Fruit fly (Drosophila melanogaster) whole organism, embryonic: ENCODE data around the gene HP5.

Source experiments
- Abd-B ChIP-seq: fragments of 200-800 bp; sonication (Bioruptor generic); optimal IDR thresholded peaks from 2 replicates; lab custom pipeline; 2018; ENCODE audit warnings: missing biosample characterization, mild to moderate bottlenecking, missing genetic modification characterization, moderate library complexity
- Antp ChIP-seq: fragments of 200-800 bp; sonication (Bioruptor generic); optimal IDR thresholded peaks from 3 replicates; lab custom pipeline; 2016; ENCODE audit warnings: missing biosample characterization, missing genetic modification characterization
- Bteb2 ChIP-seq: fragments of 200-800 bp; sonication (Bioruptor generic); optimal IDR thresholded peaks from 2 replicates; lab custom pipeline; 2016; ENCODE audit warnings: missing biosample characterization, missing genetic modification characterization
- CG10321 ChIP-seq: fragments of 200-800 bp; sonication (Bioruptor generic); IDR thresholded peaks from 2 replicates; pipeline ENCODE4 v1.3.6; 2022; ENCODE audit warnings: missing biosample characterization, missing genetic modification characterization
- CG10366 ChIP-seq: fragments of 200-800 bp; sonication (Bioruptor generic); IDR thresholded peaks from 2 replicates; pipeline ENCODE4 v1.3.6; 2022; ENCODE audit warnings: missing biosample characterization, missing genetic modification characterization
- CG14667 ChIP-seq: fragments of 200-800 bp; sonication (Bioruptor generic); IDR thresholded peaks from 2 replicates; pipeline ENCODE4 v1.3.6; 2022; ENCODE audit warnings: missing biosample characterization, missing genetic modification characterization
- CG15479 ChIP-seq: fragments of 200-800 bp; sonication (Bioruptor generic); optimal IDR thresholded peaks from 3 replicates; lab custom pipeline; 2019; ENCODE audit warnings: missing biosample characterization, mild to moderate bottlenecking, missing genetic modification characterization, moderate library complexity
- CG16815 ChIP-seq: fragments of 200-800 bp; sonication (Bioruptor generic); optimal IDR thresholded peaks from 3 replicates; lab custom pipeline; 2017; ENCODE audit warnings: missing biosample characterization, mild to moderate bottlenecking, missing genetic modification characterization
- CG17186 ChIP-seq: fragments of 200-800 bp; sonication (Bioruptor generic); optimal IDR thresholded peaks from 3 replicates; lab custom pipeline; 2017; ENCODE audit warnings: missing biosample characterization, missing genetic modification reagents, missing genetic modification characterization
- CG2202 ChIP-seq: fragments of 200-800 bp; sonication (Bioruptor generic); optimal IDR thresholded peaks from 2 replicates; lab custom pipeline; 2018; ENCODE audit warnings: missing biosample characterization, mild to moderate bottlenecking, missing genetic modification characterization
- CG30020 ChIP-seq: fragments of 200-800 bp; optimal IDR thresholded peaks from 2 replicates; lab custom pipeline; 2019; ENCODE audit warnings: missing biosample characterization, mild to moderate bottlenecking, missing genetic modification characterization, moderate library complexity
- CG33557 ChIP-seq: fragments of 200-800 bp; sonication (Bioruptor generic); optimal IDR thresholded peaks from 2 replicates; lab custom pipeline; 2019; ENCODE audit warnings: missing biosample characterization, mild to moderate bottlenecking, missing genetic modification characterization, moderate library complexity
- CG34224 ChIP-seq: fragments of 200-800 bp; sonication (Bioruptor generic); IDR thresholded peaks from 3 replicates; pipeline ENCODE4 v1.3.6; 2022; ENCODE audit warnings: missing biosample characterization, missing genetic modification characterization; ENCODE audit not compliant: partially characterized antibody
- CG34422 ChIP-seq: fragments of 200-800 bp; sonication (Bioruptor generic); IDR thresholded peaks from 3 replicates; pipeline ENCODE4 v1.3.6; 2022; ENCODE audit warnings: missing biosample characterization, missing genetic modification characterization
- CG6272 ChIP-seq: fragments of 200-800 bp; sonication (Bioruptor generic); IDR thresholded peaks from 2 replicates; pipeline ENCODE4 v1.3.6; 2022; ENCODE audit warnings: missing biosample characterization, missing genetic modification characterization
- CG6683 ChIP-seq: fragments of 200-800 bp; sonication (Bioruptor generic); optimal IDR thresholded peaks from 2 replicates; lab custom pipeline; 2017; ENCODE audit warnings: missing biosample characterization, mild to moderate bottlenecking, missing genetic modification characterization, missing genetic modification reagents
- CG6689 ChIP-seq: fragments of 200-800 bp; sonication (Bioruptor generic); IDR thresholded peaks from 2 replicates; pipeline ENCODE4 v1.3.6; 2022; ENCODE audit warnings: missing biosample characterization, missing genetic modification characterization
- CG7963 ChIP-seq: fragments of 200-800 bp; sonication (Bioruptor generic); IDR thresholded peaks from 3 replicates; pipeline ENCODE4 v1.3.6; 2022; ENCODE audit warnings: missing biosample characterization, missing genetic modification characterization; ENCODE audit not compliant: partially characterized antibody
- CG8281 ChIP-seq: fragments of 200-800 bp; sonication (Bioruptor generic); optimal IDR thresholded peaks from 2 replicates; lab custom pipeline; 2018; ENCODE audit warnings: missing biosample characterization, mild to moderate bottlenecking, missing genetic modification characterization, moderate library complexity
- CG8944 ChIP-seq: fragments of 200-800 bp; sonication (Bioruptor generic); optimal IDR thresholded peaks from 3 replicates; lab custom pipeline; 2016; ENCODE audit warnings: missing biosample characterization, missing genetic modification characterization
- CG9727 ChIP-seq: fragments of 200-800 bp; sonication (Bioruptor generic); optimal IDR thresholded peaks from 3 replicates; lab custom pipeline; 2017; ENCODE audit warnings: missing biosample characterization, mild to moderate bottlenecking, missing genetic modification characterization
- D19A ChIP-seq: fragments of 200-800 bp; optimal IDR thresholded peaks from 3 replicates; lab custom pipeline; 2019; ENCODE audit warnings: missing biosample characterization, mild to moderate bottlenecking, missing genetic modification characterization, moderate library complexity
- Dip2 ChIP-seq: fragments of 200-800 bp; sonication (Bioruptor generic); IDR thresholded peaks from 2 replicates; pipeline ENCODE4 v1.3.6; 2022; ENCODE audit warnings: missing biosample characterization, missing genetic modification characterization
- Fer3 ChIP-seq: fragments of 200-800 bp; sonication (Bioruptor generic); optimal IDR thresholded peaks from 2 replicates; lab custom pipeline; 2018; ENCODE audit warnings: missing biosample characterization, mild to moderate bottlenecking, missing genetic modification characterization, moderate library complexity
- GATAe ChIP-seq: fragments of 200-800 bp; sonication (Bioruptor generic); conservative IDR thresholded peaks from 2 replicates; pipeline ENCODE4 v1.3.6; 2022; ENCODE audit warnings: missing biosample characterization, missing genetic modification characterization
- HLH4C ChIP-seq: fragments of 200-800 bp; sonication (Bioruptor generic); IDR thresholded peaks from 3 replicates; pipeline ENCODE4 v1.3.6; 2022; ENCODE audit warnings: missing biosample characterization, missing genetic modification characterization; ENCODE audit not compliant: partially characterized antibody
- HLH54F ChIP-seq: fragments of 200-800 bp; sonication (Bioruptor generic); optimal IDR thresholded peaks from 3 replicates; lab custom pipeline; 2016; ENCODE audit warnings: missing biosample characterization, missing genetic modification characterization
- Hr51 ChIP-seq, 2 experiments: fragments of 200-800 bp; sonication (Bioruptor generic); optimal IDR thresholded peaks; 2 replicates in 1 of 2; 3 replicates in 1 of 2; lab custom pipeline; 2016 to 2018; ENCODE audit warnings: missing biosample characterization in 2 of 2, missing genetic modification characterization in 2 of 2, mild to moderate bottlenecking in 1 of 2, moderate library complexity in 1 of 2
- Lpt ChIP-seq: fragments of >200 bp; optimal IDR thresholded peaks from 2 replicates; lab custom pipeline; 2018; ENCODE audit warnings: missing biosample characterization, missing genetic modification characterization
- MESR4 ChIP-seq: fragments of 200-800 bp; sonication (Bioruptor generic); optimal IDR thresholded peaks from 2 replicates; lab custom pipeline; 2018; ENCODE audit warnings: missing biosample characterization, mild to moderate bottlenecking, missing genetic modification characterization, moderate library complexity
- Mad ChIP-seq: fragments of 200-800 bp; sonication (Bioruptor generic); optimal IDR thresholded peaks from 2 replicates; lab custom pipeline; 2016; ENCODE audit warnings: missing biosample characterization, missing genetic modification characterization
- NC2β ChIP-seq: fragments of 200-800 bp; sonication (Bioruptor generic); optimal IDR thresholded peaks from 2 replicates; lab custom pipeline; 2016; ENCODE audit warnings: missing biosample characterization, missing genetic modification characterization
- Rx ChIP-seq: fragments of 200-800 bp; sonication (Bioruptor generic); IDR thresholded peaks from 2 replicates; pipeline ENCODE4 v1.3.6; 2022; ENCODE audit warnings: missing biosample characterization, missing genetic modification characterization
- Scr ChIP-seq: fragments of 200-800 bp; sonication (Bioruptor generic); IDR thresholded peaks from 2 replicates; pipeline ENCODE4 v1.3.6; 2022; ENCODE audit warnings: missing biosample characterization, missing genetic modification characterization; ENCODE audit not compliant: partially characterized antibody
- TFAM ChIP-seq: fragments of 200-800 bp; sonication (Bioruptor generic); optimal IDR thresholded peaks from 2 replicates; lab custom pipeline; 2017; ENCODE audit warnings: missing biosample characterization, missing genetic modification characterization, inconsistent platforms
- Xbp1 ChIP-seq: fragments of 200-800 bp; sonication (Bioruptor generic); optimal IDR thresholded peaks from 3 replicates; lab custom pipeline; 2016; ENCODE audit warnings: missing biosample characterization, mild to moderate bottlenecking, missing genetic modification characterization
- ap ChIP-seq: fragments of 200-800 bp; sonication (Bioruptor generic); IDR thresholded peaks from 2 replicates; pipeline ENCODE4 v1.3.6; 2022; ENCODE audit warnings: missing biosample characterization, missing genetic modification characterization
- da ChIP-seq: fragments of 200-800 bp; sonication (Bioruptor generic); optimal IDR thresholded peaks from 2 replicates; lab custom pipeline; 2016; ENCODE audit warnings: missing biosample characterization, missing genetic modification characterization
- esg ChIP-seq: fragments of 200-800 bp; sonication (Bioruptor generic); conservative IDR thresholded peaks from 2 replicates; pipeline ENCODE4 v1.3.6; 2022; ENCODE audit warnings: missing biosample characterization, missing genetic modification characterization
- ewg ChIP-seq: fragments of 200-800 bp; sonication (Bioruptor generic); optimal IDR thresholded peaks from 3 replicates; lab custom pipeline; 2017; ENCODE audit warnings: mild to moderate bottlenecking, missing biosample characterization, missing genetic modification reagents, missing genetic modification characterization
- fru ChIP-seq: fragments of >200 bp; optimal IDR thresholded peaks from 2 replicates; lab custom pipeline; 2017
- ind ChIP-seq: fragments of 200-800 bp; sonication (Bioruptor generic); optimal IDR thresholded peaks from 3 replicates; lab custom pipeline; 2016; ENCODE audit warnings: missing biosample characterization, missing genetic modification characterization
- jigr1 ChIP-seq: fragments of 200-800 bp; sonication (Bioruptor generic); IDR thresholded peaks from 3 replicates; pipeline ENCODE4 v1.3.6; 2022; ENCODE audit warnings: missing biosample characterization, missing genetic modification characterization
- lab ChIP-seq: fragments of 200-800 bp; sonication (Bioruptor generic); optimal IDR thresholded peaks from 3 replicates; lab custom pipeline; 2017; ENCODE audit warnings: missing biosample characterization, missing genetic modification characterization, mild to moderate bottlenecking, moderate library complexity, missing genetic modification reagents
- luna ChIP-seq: fragments of 200-800 bp; sonication (Bioruptor generic); optimal IDR thresholded peaks from 2 replicates; lab custom pipeline; 2016; ENCODE audit warnings: missing biosample characterization, missing genetic modification characterization
- ranshi ChIP-seq: fragments of 200-800 bp; sonication (Bioruptor generic); IDR thresholded peaks from 2 replicates; pipeline ENCODE4 v1.3.6; 2022; ENCODE audit warnings: missing biosample characterization, missing genetic modification characterization
- salm ChIP-seq: fragments of 200-800 bp; sonication (Bioruptor generic); optimal IDR thresholded peaks from 2 replicates; lab custom pipeline; 2018; ENCODE audit warnings: missing biosample characterization, mild to moderate bottlenecking, missing genetic modification characterization
- sima ChIP-seq: fragments of 200-800 bp; sonication (Bioruptor generic); optimal IDR thresholded peaks from 2 replicates; lab custom pipeline; 2016; ENCODE audit warnings: missing biosample characterization, missing genetic modification characterization
- sr ChIP-seq: fragments of 200-800 bp; sonication (Bioruptor generic); IDR thresholded peaks from 3 replicates; pipeline ENCODE4 v1.3.6; 2022; ENCODE audit warnings: missing biosample characterization, missing genetic modification characterization
- zfh1 ChIP-seq: fragments of 200-800 bp; sonication (Bioruptor generic); IDR thresholded peaks from 3 replicates; pipeline ENCODE4 v1.3.6; 2022; ENCODE audit warnings: missing biosample characterization, missing genetic modification characterization

Gene HP5

dm6 chrX:11449476-11450119 is 5.0 kb upstream of the HP5 start (continued):
- TF ChIP-seq CG7963 (GFP tag; lab: Robert Waterston, UW): no peak
- peak; percentile 86 for TF ChIP-seq zfh1 (GFP tag; lab: Robert Waterston, UW)
- TF ChIP-seq Scr (GFP tag; lab: Robert Waterston, UW): no peak
- peak; percentile 91 for TF ChIP-seq CG34422 (GFP tag; lab: Robert Waterston, UW)
- peak; percentile 83 for TF ChIP-seq HLH54F
- TF ChIP-seq CG8944 (GFP tag; lab: Kevin White, UChicago): peak; percentile 81
- TF ChIP-seq CG8281 (tag; lab: Kevin White, UChicago): peak; percentile 59
- TF ChIP-seq HLH4C (GFP tag; lab: Robert Waterston, UW): no peak
- TF ChIP-seq CG10366: peak; percentile 86
- peak; percentile 71 for TF ChIP-seq CG6272
- TF ChIP-seq CG34224 (GFP tag; lab: Robert Waterston, UW): no peak
- TF ChIP-seq luna (GFP tag; lab: Kevin White, UChicago): peak; percentile 69
- TF ChIP-seq ewg (GFP tag; lab: Kevin White, UChicago): peak; percentile 64
- TF ChIP-seq CG14667: peak; percentile 85
- TF ChIP-seq CG33557: peak; percentile 50
- TF ChIP-seq Antp (GFP tag; lab: Kevin White, UChicago): peak; percentile 90
- peak; percentile 42; the same call in 1 of the 3 replicates for TF ChIP-seq sr (GFP tag; lab: Robert Waterston, UW)
- peak; percentile 43; the same call in 1 of the 2 replicates for TF ChIP-seq GATAe
- peak; percentile 88 for TF ChIP-seq Fer3 (tag; lab: Kevin White, UChicago)
- peak; percentile 34 for TF ChIP-seq CG30020 (tag; lab: Kevin White, UChicago)
- peak; percentile 83 for TF ChIP-seq esg (GFP tag; lab: Robert Waterston, UW)
- TF ChIP-seq salm: peak; percentile 73
- TF ChIP-seq TFAM (GFP tag; lab: Kevin White, UChicago): no peak
- peak; percentile 73 for TF ChIP-seq NC2β (GFP tag; lab: Kevin White, UChicago)
- TF ChIP-seq Rx (GFP tag; lab: Robert Waterston, UW): peak; percentile 85
- peak; percentile 83 for TF ChIP-seq Xbp1 (GFP tag; lab: Kevin White, UChicago)
- TF ChIP-seq ind (GFP tag; lab: Kevin White, UChicago): peak; percentile 88
- peak; percentile 63; the same call in 2 of the 3 replicates for TF ChIP-seq jigr1
- TF ChIP-seq CG15479 (GFP tag; lab: Kevin White, UChicago): peak; percentile 24
- no peak for TF ChIP-seq Lpt (GFP tag; lab: Kevin White, UChicago)
- TF ChIP-seq CG9727 (GFP tag; lab: Kevin White, UChicago): peak; percentile 72
- peak; percentile 76 for TF ChIP-seq Abd-B
- peak; percentile 43 for TF ChIP-seq CG2202 (tag; lab: Kevin White, UChicago)
- TF ChIP-seq Mad: peak; percentile 80
- no peak for TF ChIP-seq sima
- peak; percentile 19 for TF ChIP-seq MESR4 (GFP tag; lab: Kevin White, UChicago)
- no peak for TF ChIP-seq fru (lab: Kevin White, UChicago)
- TF ChIP-seq CG6683: peak; percentile 50
- peak; percentile 73 for TF ChIP-seq Bteb2 (GFP tag; lab: Kevin White, UChicago)
- peak; percentile 69 to 88 for TF ChIP-seq Hr51 (GFP tag; optimal IDR thresholded peaks at IDR 0.05; lab: Kevin White, UChicago)
- TF ChIP-seq ranshi (GFP tag; lab: Robert Waterston, UW): peak; percentile 84
- TF ChIP-seq D19A (tag; lab: Kevin White, UChicago): peak; percentile 69
- peak; percentile 89 for TF ChIP-seq CG6689 (GFP tag; lab: Robert Waterston, UW)
- TF ChIP-seq lab: peak; percentile 92
- TF ChIP-seq CG10321 (GFP tag; lab: Robert Waterston, UW): peak; percentile 63
- peak; percentile 29 for TF ChIP-seq da
- TF ChIP-seq Dip2 (GFP tag; lab: Robert Waterston, UW): peak; percentile 19; the same call in 1 of the 2 replicates
- TF ChIP-seq CG17186 (GFP tag; lab: Kevin White, UChicago): no peak
- TF ChIP-seq ap: peak; percentile 80
- TF ChIP-seq CG16815 (GFP tag; lab: Kevin White, UChicago): peak; percentile 67
